Fruit fly (Drosophila melanogaster) whole organism, embryonic: Measurements from ENCODE around the gene CG16775.

Experiments
- Antp ChIP-seq: fragments of 200-800 bp; sonication (Bioruptor generic); optimal IDR thresholded peaks from 3 replicates; lab custom pipeline; 2016; ENCODE audit warnings: missing biosample characterization, missing genetic modification characterization
- CG11085 ChIP-seq: fragments of 200-800 bp; sonication (Bioruptor generic); IDR thresholded peaks from 2 replicates; pipeline ENCODE4 v1.3.6; 2022; ENCODE audit warnings: missing biosample characterization, missing genetic modification characterization
- CG11695 ChIP-seq: fragments of 200-800 bp; sonication (Bioruptor generic); IDR thresholded peaks from 3 replicates; pipeline ENCODE4 v1.3.6; 2022; ENCODE audit warnings: missing biosample characterization, missing genetic modification characterization
- CG11696 ChIP-seq: fragments of 200-800 bp; sonication (Bioruptor generic); IDR thresholded peaks from 2 replicates; pipeline ENCODE4 v1.3.6; 2022; ENCODE audit warnings: missing biosample characterization, missing genetic modification characterization
- CG12219 ChIP-seq: fragments of 200-800 bp; sonication (Bioruptor generic); optimal IDR thresholded peaks from 3 replicates; lab custom pipeline; 2018; ENCODE audit warnings: missing biosample characterization, mild to moderate bottlenecking, missing genetic modification characterization
- CG13624 ChIP-seq: fragments of 200-800 bp; sonication (Bioruptor generic); optimal IDR thresholded peaks from 2 replicates; lab custom pipeline; 2016; ENCODE audit warnings: missing biosample characterization, missing genetic modification characterization
- CG14860 ChIP-seq: fragments of 200-800 bp; sonication (Bioruptor generic); IDR thresholded peaks from 3 replicates; pipeline ENCODE4 v1.3.6; 2022; ENCODE audit warnings: missing biosample characterization, missing genetic modification characterization; ENCODE audit not compliant: partially characterized antibody
- CG15514 ChIP-seq: fragments of 200-800 bp; sonication (Bioruptor generic); optimal IDR thresholded peaks from 3 replicates; lab custom pipeline; 2017; ENCODE audit warnings: missing biosample characterization, missing genetic modification characterization, mild to moderate bottlenecking, moderate library complexity, missing genetic modification reagents
- CG1603 ChIP-seq: fragments of 200-800 bp; sonication (Bioruptor generic); optimal IDR thresholded peaks from 2 replicates; lab custom pipeline; 2019; ENCODE audit warnings: missing biosample characterization, mild to moderate bottlenecking, missing genetic modification characterization, moderate library complexity
- CG17829 ChIP-seq: fragments of 200-800 bp; optimal IDR thresholded peaks from 2 replicates; lab custom pipeline; 2019; ENCODE audit warnings: missing biosample characterization, mild to moderate bottlenecking, missing genetic modification characterization, moderate library complexity
- CG2120 ChIP-seq: fragments of 200-800 bp; sonication (Bioruptor generic); optimal IDR thresholded peaks from 3 replicates; lab custom pipeline; 2016; ENCODE audit warnings: missing biosample characterization, missing genetic modification characterization
- CG2875 ChIP-seq: fragments of 200-800 bp; sonication (Bioruptor generic); optimal IDR thresholded peaks from 2 replicates; lab custom pipeline; 2017; ENCODE audit warnings: missing biosample characterization, mild to moderate bottlenecking, missing genetic modification characterization, missing genetic modification reagents
- CG31224 ChIP-seq: fragments of 200-800 bp; sonication (Bioruptor generic); IDR thresholded peaks from 2 replicates; pipeline ENCODE4 v1.3.6; 2022; ENCODE audit warnings: missing biosample characterization, missing genetic modification characterization
- CG31441 ChIP-seq: fragments of 200-800 bp; sonication (Bioruptor generic); IDR thresholded peaks from 2 replicates; pipeline ENCODE4 v1.3.6; 2022; ENCODE audit warnings: missing biosample characterization, missing genetic modification characterization
- CG34422 ChIP-seq: fragments of 200-800 bp; sonication (Bioruptor generic); IDR thresholded peaks from 3 replicates; pipeline ENCODE4 v1.3.6; 2022; ENCODE audit warnings: missing biosample characterization, missing genetic modification characterization
- CG3838 ChIP-seq: fragments of 200-800 bp; sonication (Bioruptor generic); optimal IDR thresholded peaks from 3 replicates; lab custom pipeline; 2016; ENCODE audit warnings: missing biosample characterization, missing genetic modification characterization
- CG3847 ChIP-seq: fragments of 200-800 bp; sonication (Bioruptor generic); IDR thresholded peaks from 2 replicates; pipeline ENCODE4 v1.3.6; 2022; ENCODE audit warnings: missing biosample characterization, missing genetic modification characterization
- CG3995 ChIP-seq: fragments of 200-800 bp; sonication (Bioruptor generic); optimal IDR thresholded peaks from 3 replicates; lab custom pipeline; 2016; ENCODE audit warnings: missing biosample characterization, missing genetic modification characterization
- CG42726 ChIP-seq: fragments of 200-800 bp; sonication (Bioruptor generic); IDR thresholded peaks from 2 replicates; pipeline ENCODE4 v1.3.6; 2022; ENCODE audit warnings: missing biosample characterization, missing genetic modification characterization; ENCODE audit not compliant: partially characterized antibody
- CG9437 ChIP-seq: fragments of 200-800 bp; sonication (Bioruptor generic); optimal IDR thresholded peaks from 2 replicates; lab custom pipeline; 2018; ENCODE audit warnings: missing biosample characterization, mild to moderate bottlenecking, missing genetic modification characterization
- Doc3 ChIP-seq: fragments of 200-800 bp; sonication (Bioruptor generic); IDR thresholded peaks from 3 replicates; pipeline ENCODE4 v1.3.6; 2022; ENCODE audit warnings: missing biosample characterization, missing genetic modification characterization; ENCODE audit not compliant: partially characterized antibody
- E2f2 ChIP-seq: fragments of 200-800 bp; sonication (Bioruptor generic); IDR thresholded peaks from 2 replicates; pipeline ENCODE4 v1.3.6; 2022; ENCODE audit warnings: missing biosample characterization, missing genetic modification characterization
- ERR ChIP-seq: fragments of 200-800 bp; sonication (Bioruptor generic); optimal IDR thresholded peaks from 2 replicates; lab custom pipeline; 2016; ENCODE audit warnings: missing biosample characterization, missing genetic modification characterization
- MBD-R2 ChIP-seq: fragments of 200-800 bp; sonication (Bioruptor generic); IDR thresholded peaks from 2 replicates; pipeline ENCODE4 v1.3.6; 2022; ENCODE audit warnings: missing biosample characterization, missing genetic modification characterization
- Med ChIP-seq: fragments of 200-800 bp; sonication (Bioruptor generic); peaks from one replicate; lab custom pipeline; 2016; ENCODE audit warnings: missing biosample characterization, missing genetic modification characterization, mild to moderate bottlenecking, inconsistent platforms, moderate library complexity
- Meics ChIP-seq: fragments of 200-800 bp; sonication (Bioruptor generic); optimal IDR thresholded peaks from 2 replicates; lab custom pipeline; 2017; ENCODE audit warnings: missing biosample characterization, mild to moderate bottlenecking, missing genetic modification characterization
- Neu2 ChIP-seq: fragments of 200-800 bp; sonication (Bioruptor generic); optimal IDR thresholded peaks from 3 replicates; lab custom pipeline; 2016; ENCODE audit warnings: missing biosample characterization, missing genetic modification characterization, borderline replicate concordance
- Oli ChIP-seq: fragments of 200-800 bp; sonication (Bioruptor generic); optimal IDR thresholded peaks from 2 replicates; lab custom pipeline; 2018; ENCODE audit warnings: missing biosample characterization, mild to moderate bottlenecking, missing genetic modification characterization, moderate library complexity
- Optix ChIP-seq: fragments of 200-800 bp; sonication (Bioruptor generic); IDR thresholded peaks from 3 replicates; pipeline ENCODE4 v1.3.6; 2022; ENCODE audit warnings: missing biosample characterization, missing genetic modification characterization
- PHDP ChIP-seq: fragments of 200-800 bp; sonication (Bioruptor generic); optimal IDR thresholded peaks from 3 replicates; lab custom pipeline; 2018; ENCODE audit warnings: missing biosample characterization, mild to moderate bottlenecking, missing genetic modification characterization, moderate library complexity
- Side ChIP-seq: fragments of 200-800 bp; sonication (Bioruptor generic); optimal IDR thresholded peaks from 2 replicates; lab custom pipeline; 2016; ENCODE audit warnings: missing biosample characterization, missing genetic modification characterization
- Spps ChIP-seq: fragments of 200-800 bp; sonication (Bioruptor generic); optimal IDR thresholded peaks from 2 replicates; lab custom pipeline; 2018; ENCODE audit warnings: missing biosample characterization, mild to moderate bottlenecking, missing genetic modification characterization
- Sry-β ChIP-seq: fragments of 200-800 bp; sonication (Bioruptor generic); optimal IDR thresholded peaks from 2 replicates; lab custom pipeline; 2018; ENCODE audit warnings: missing biosample characterization, mild to moderate bottlenecking, missing genetic modification characterization, moderate library complexity
- ap ChIP-seq: fragments of 200-800 bp; sonication (Bioruptor generic); IDR thresholded peaks from 2 replicates; pipeline ENCODE4 v1.3.6; 2022; ENCODE audit warnings: missing biosample characterization, missing genetic modification characterization
- ato ChIP-seq: fragments of 200-800 bp; sonication (Bioruptor generic); IDR thresholded peaks from 2 replicates; pipeline ENCODE4 v1.3.6; 2022; ENCODE audit warnings: missing biosample characterization, missing genetic modification characterization; ENCODE audit not compliant: partially characterized antibody
- chinmo ChIP-seq: fragments of 200-800 bp; sonication (Bioruptor generic); IDR thresholded peaks from 4 replicates; pipeline ENCODE4 v1.3.6; 2022; ENCODE audit warnings: missing biosample characterization, missing genetic modification characterization; ENCODE audit not compliant: partially characterized antibody
- crol ChIP-seq: fragments of 200-800 bp; sonication (Bioruptor generic); IDR thresholded peaks from 2 replicates; pipeline ENCODE4 v1.3.6; 2022; ENCODE audit warnings: missing biosample characterization, missing genetic modification characterization
- da ChIP-seq: fragments of 200-800 bp; sonication (Bioruptor generic); optimal IDR thresholded peaks from 2 replicates; lab custom pipeline; 2016; ENCODE audit warnings: missing biosample characterization, missing genetic modification characterization
- dan ChIP-seq: fragments of 200-800 bp; sonication (Bioruptor generic); IDR thresholded peaks from 2 replicates; pipeline ENCODE4 v1.3.6; 2022; ENCODE audit warnings: missing biosample characterization, missing genetic modification characterization
- dmrt99B ChIP-seq: fragments of 200-800 bp; sonication (Bioruptor generic); optimal IDR thresholded peaks from 2 replicates; lab custom pipeline; 2018; ENCODE audit warnings: missing biosample characterization, mild to moderate bottlenecking, missing genetic modification characterization, moderate library complexity
- fd3F ChIP-seq: fragments of 200-800 bp; sonication (Bioruptor generic); optimal IDR thresholded peaks from 2 replicates; lab custom pipeline; 2018; ENCODE audit warnings: missing biosample characterization, mild to moderate bottlenecking, missing genetic modification characterization, moderate library complexity
- fd96Cb ChIP-seq: fragments of 200-800 bp; sonication (Bioruptor generic); optimal IDR thresholded peaks from 2 replicates; lab custom pipeline; 2018; ENCODE audit warnings: missing biosample characterization, mild to moderate bottlenecking, missing genetic modification characterization, moderate library complexity
- hbn ChIP-seq: fragments of 200-800 bp; sonication (Bioruptor generic); IDR thresholded peaks from 2 replicates; pipeline ENCODE4 v1.3.6; 2022; ENCODE audit warnings: missing biosample characterization, missing genetic modification characterization; ENCODE audit not compliant: partially characterized antibody
- pnt ChIP-seq: fragments of 200-800 bp; sonication (Bioruptor generic); optimal IDR thresholded peaks from 3 replicates; lab custom pipeline; 2016; ENCODE audit warnings: missing biosample characterization, missing genetic modification characterization
- pros ChIP-seq: fragments of 200-800 bp; sonication (Bioruptor generic); optimal IDR thresholded peaks from 3 replicates; lab custom pipeline; 2019; ENCODE audit warnings: missing biosample characterization, mild to moderate bottlenecking, missing genetic modification characterization, moderate library complexity
- pzg ChIP-seq: fragments of 200-800 bp; sonication (Bioruptor generic); optimal IDR thresholded peaks from 3 replicates; lab custom pipeline; 2018; ENCODE audit warnings: missing biosample characterization, mild to moderate bottlenecking, missing genetic modification characterization, moderate library complexity
- row ChIP-seq: fragments of 200-800 bp; sonication (Bioruptor generic); IDR thresholded peaks from 3 replicates; pipeline ENCODE4 v1.3.6; 2022; ENCODE audit warnings: missing biosample characterization, missing genetic modification characterization
- shn ChIP-seq: fragments of 200-800 bp; sonication (Bioruptor generic); optimal IDR thresholded peaks from 3 replicates; lab custom pipeline; 2016; ENCODE audit warnings: missing biosample characterization, missing genetic modification characterization
- sisA ChIP-seq: fragments of 200-800 bp; sonication (Bioruptor generic); IDR thresholded peaks from 2 replicates; pipeline ENCODE4 v1.3.6; 2022; ENCODE audit warnings: missing biosample characterization, missing genetic modification characterization
- stc ChIP-seq: fragments of 200-800 bp; sonication (Bioruptor generic); IDR thresholded peaks from 2 replicates; pipeline ENCODE4 v1.3.6; 2022; ENCODE audit warnings: missing biosample characterization, missing genetic modification characterization
- trem ChIP-seq: fragments of 200-800 bp; optimal IDR thresholded peaks from 3 replicates; lab custom pipeline; 2019; ENCODE audit warnings: missing biosample characterization, mild to moderate bottlenecking, missing genetic modification characterization, moderate library complexity
- tx ChIP-seq: fragments of 200-800 bp; sonication (Bioruptor generic); optimal IDR thresholded peaks from 2 replicates; lab custom pipeline; 2016; ENCODE audit warnings: missing biosample characterization, missing genetic modification characterization

The CG16775 gene

dm6 chr3L:17849517-17849916 is 36.9 kb downstream of the CG16775 start, which contains the start of gene TrpRS-m (continued):
- TF ChIP-seq row (GFP tag; lab: Robert Waterston, UW) (peak; percentile 84), CG31441 (GFP tag; lab: Robert Waterston, UW) (no peak), Med (no peak), stc (GFP tag; lab: Robert Waterston, UW) (no peak), shn (GFP tag; lab: Kevin White, UChicago) (no peak), pros (no peak), E2f2 (GFP tag; lab: Robert Waterston, UW) (peak; percentile 25; the same call in 1 of the 2 replicates), CG11085 (no peak), Spps (tag; lab: Kevin White, UChicago) (no peak), CG13624 (no peak), CG9437 (GFP tag; lab: Kevin White, UChicago) (no peak), sisA (GFP tag; lab: Robert Waterston, UW) (no peak), CG34422 (GFP tag; lab: Robert Waterston, UW) (peak; percentile 77; the same call in 1 of the 3 replicates), CG1603 (tag; lab: Kevin White, UChicago) (no peak), Side (GFP tag; lab: Kevin White, UChicago) (no peak), CG14860 (no peak), CG3995 (peak; percentile 29), MBD-R2 (GFP tag; lab: Robert Waterston, UW) (peak; percentile 90), PHDP (peak; percentile 1), CG11696 (GFP tag; lab: Robert Waterston, UW) (no peak), Oli (tag; lab: Kevin White, UChicago) (no peak), pzg (GFP tag; lab: Kevin White, UChicago) (peak; percentile 33), pnt (no peak), CG3847 (GFP tag; lab: Robert Waterston, UW) (0 out of 2 replicates have a peak, but pooled peaks have one; percentile 13), fd3F (GFP tag; lab: Kevin White, UChicago) (no peak), da (GFP tag; lab: Kevin White, UChicago) (no peak), ap (GFP tag; lab: Robert Waterston, UW) (no peak), Sry-β (GFP tag; lab: Kevin White, UChicago) (peak; percentile 92), fd96Cb (tag; lab: Kevin White, UChicago) (no peak), CG12219 (GFP tag; lab: Kevin White, UChicago) (no peak), crol (GFP tag; lab: Robert Waterston, UW) (no peak), ERR (GFP tag; lab: Kevin White, UChicago) (no peak), CG3838 (GFP tag; lab: Kevin White, UChicago) (no peak), trem (peak; percentile 7), Doc3 (GFP tag; lab: Robert Waterston, UW) (no peak), chinmo (no peak), CG31224 (GFP tag; lab: Robert Waterston, UW) (no peak), Optix (no peak), dan (no peak), CG15514 (GFP tag; lab: Kevin White, UChicago) (peak; percentile 33), CG42726 (GFP tag; lab: Robert Waterston, UW) (no peak), Neu2 (GFP tag; lab: Kevin White, UChicago) (no peak), hbn (GFP tag; lab: Robert Waterston, UW) (no peak), Antp (no peak), ato (GFP tag; lab: Robert Waterston, UW) (no peak), CG2875 (GFP tag; lab: Kevin White, UChicago) (no peak), Meics (GFP tag; lab: Kevin White, UChicago) (no peak), CG17829 (tag; lab: Kevin White, UChicago) (peak; percentile 16), CG11695 (GFP tag; lab: Robert Waterston, UW) (no peak), dmrt99B (tag; lab: Kevin White, UChicago) (no peak), tx (GFP tag; lab: Kevin White, UChicago) (no peak), CG2120 (no peak)
